4 worm cellular contexts compared by ENCODE assay signal in genomic region chrII:12672512-12672911, ce11.
TF ChIP-seq lines count a peak whose summit lies in the region.

No protein-coding gene starts in this region.

TF ChIP-seq in whole organism, L1 larva, 84 proteins besides CTCF, POLR2A, EP300 and RAD21 (continues in another document):
- TF ChIP-seq pag-3 (tag; optimal IDR thresholded peaks at IDR 0.05; lab: Kevin White, UChicago; ENCODE audit: borderline replicate concordance, insufficient read depth) = no peak
- no peak for TF ChIP-seq sox-4 (tag; optimal IDR thresholded peaks at IDR 0.05; lab: Kevin White, UChicago)
- no peak for TF ChIP-seq snpc-4 (tag; optimal IDR thresholded peaks at IDR 0.05; lab: Kevin White, UChicago)
- TF ChIP-seq fkh-10 (GFP tag; optimal IDR thresholded peaks at IDR 0.05; lab: Kevin White, UChicago) = no peak
- TF ChIP-seq ceh-88 (GFP tag; IDR thresholded peaks at IDR 0.05; lab: Robert Waterston, UW) = no peak
- TF ChIP-seq dsc-1 (tag; optimal IDR thresholded peaks at IDR 0.05; lab: Kevin White, UChicago) = no peak
- TF ChIP-seq nhr-20 (tag; optimal IDR thresholded peaks at IDR 0.05; lab: Kevin White, UChicago) = no peak
- no peak for TF ChIP-seq ceh-90 (tag; optimal IDR thresholded peaks at IDR 0.05; lab: Kevin White, UChicago)
- no peak for TF ChIP-seq elt-2 (tag; optimal IDR thresholded peaks at IDR 0.05; lab: Kevin White, UChicago)
- TF ChIP-seq unc-98 (GFP tag; IDR thresholded peaks at IDR 0.05; lab: Robert Waterston, UW) = no peak
- TF ChIP-seq lin-14 (GFP tag; optimal IDR thresholded peaks at IDR 0.05; lab: Kevin White, UChicago) = no peak
- no peak for TF ChIP-seq lsy-2 (tag; optimal IDR thresholded peaks at IDR 0.05; lab: Kevin White, UChicago)
- TF ChIP-seq fkh-8 (tag; optimal IDR thresholded peaks at IDR 0.05; lab: Kevin White, UChicago) = peak; percentile 4
- TF ChIP-seq efl-1 (optimal IDR thresholded peaks at IDR 0.05; lab: Kevin White, UChicago) = no peak
- peak in 1 of 2 experiments; percentile 27 for TF ChIP-seq efl-1 (GFP tag; optimal IDR thresholded peaks at IDR 0.05 in 1 of 2; lab: Kevin White, UChicago)
- TF ChIP-seq aly-2 (tag; optimal IDR thresholded peaks at IDR 0.05; lab: Kevin White, UChicago) = no peak
- TF ChIP-seq ztf-11 (tag; optimal IDR thresholded peaks at IDR 0.05; lab: Kevin White, UChicago) = no peak
- TF ChIP-seq mef-2 (tag; optimal IDR thresholded peaks at IDR 0.05; lab: Kevin White, UChicago) = no peak
- no peak for TF ChIP-seq nhr-11 (tag; optimal IDR thresholded peaks at IDR 0.05; lab: Kevin White, UChicago)
- no peak for TF ChIP-seq rnt-1 (tag; optimal IDR thresholded peaks at IDR 0.05; lab: Kevin White, UChicago)
- no peak for TF ChIP-seq mdl-1 (tag; optimal IDR thresholded peaks at IDR 0.05; lab: Kevin White, UChicago)
- no peak for TF ChIP-seq irx-1 (tag; optimal IDR thresholded peaks at IDR 0.05; lab: Kevin White, UChicago)
- TF ChIP-seq ces-1 (GFP tag; optimal IDR thresholded peaks at IDR 0.05; lab: Kevin White, UChicago) = no peak
- TF ChIP-seq C04F5.9 (tag; optimal IDR thresholded peaks at IDR 0.05; lab: Kevin White, UChicago) = no peak

TF ChIP-seq in whole organism, L3 larva, 47 proteins besides CTCF, POLR2A, EP300 and RAD21:
- TF ChIP-seq tbx-2 (tag; optimal IDR thresholded peaks at IDR 0.05; lab: Kevin White, UChicago) (no peak), ceh-16 (tag; optimal IDR thresholded peaks at IDR 0.05; lab: Kevin White, UChicago) (no peak), fkh-2 (tag; optimal IDR thresholded peaks at IDR 0.05; lab: Kevin White, UChicago) (no peak), ztf-4 (tag; optimal IDR thresholded peaks at IDR 0.05; lab: Kevin White, UChicago) (no peak), ceh-9 (tag; optimal IDR thresholded peaks at IDR 0.05; lab: Kevin White, UChicago) (no peak), nfya-1 (tag; optimal IDR thresholded peaks at IDR 0.05; lab: Kevin White, UChicago; ENCODE audit: insufficient read depth) (no peak), mdl-1 (tag; optimal IDR thresholded peaks at IDR 0.05; lab: Kevin White, UChicago) (no peak), pha-4 (tag; optimal IDR thresholded peaks at IDR 0.05; lab: Kevin White, UChicago) (no peak), lin-15B (tag; optimal IDR thresholded peaks at IDR 0.05; lab: Kevin White, UChicago) (peak; percentile 14)

TF ChIP-seq in whole organism, L4 larva, 104 proteins besides CTCF, POLR2A, EP300 and RAD21:
- TF ChIP-seq ceh-28 (tag; optimal IDR thresholded peaks at IDR 0.05; lab: Kevin White, UChicago) = no peak
- no peak for TF ChIP-seq tra-1 (GFP tag; IDR thresholded peaks at IDR 0.05; lab: Robert Waterston, UW)
- peak; percentile 74 for TF ChIP-seq egl-43 (GFP tag; IDR thresholded peaks at IDR 0.05; lab: Robert Waterston, UW)
- no peak for TF ChIP-seq gei-8 (GFP tag; optimal IDR thresholded peaks at IDR 0.05; lab: Kevin White, UChicago)
- 0 out of 2 replicates have a peak, but pooled peaks have one; percentile 13 for TF ChIP-seq Y48G9A.11 (GFP tag; IDR thresholded peaks at IDR 0.05; lab: Robert Waterston, UW)
- TF ChIP-seq sdz-12 (GFP tag; optimal IDR thresholded peaks at IDR 0.05; lab: Kevin White, UChicago) = no peak
- no peak for TF ChIP-seq nhr-102 (tag; optimal IDR thresholded peaks at IDR 0.05; lab: Kevin White, UChicago)
- no peak for TF ChIP-seq lin-29 (GFP tag; IDR thresholded peaks at IDR 0.05; lab: Robert Waterston, UW)
- TF ChIP-seq tag-97 (GFP tag; IDR thresholded peaks at IDR 0.05; lab: Robert Waterston, UW) = no peak
- TF ChIP-seq aha-1 (tag; lab: Kevin White, UChicago) = peak; percentile 93
- TF ChIP-seq snpc-4 (tag; optimal IDR thresholded peaks at IDR 0.05; lab: Kevin White, UChicago) = no peak

TF ChIP-seq in whole organism, young adult, 124 proteins besides CTCF, POLR2A, EP300 and RAD21:
- no peak for TF ChIP-seq B0261.1 (tag; optimal IDR thresholded peaks at IDR 0.05; lab: Kevin White, UChicago)
- 0 out of 2 replicates have a peak, but pooled peaks have one; percentile 33 for TF ChIP-seq Y79H2A.3 (GFP tag; conservative IDR thresholded peaks at IDR 0.05; lab: Robert Waterston, UW)
- TF ChIP-seq ccch-3 (GFP tag; optimal IDR thresholded peaks at IDR 0.05; lab: Kevin White, UChicago) = no peak
- no peak for TF ChIP-seq ztf-22 (GFP tag; optimal IDR thresholded peaks at IDR 0.05; lab: Kevin White, UChicago)
- no peak for TF ChIP-seq ceh-91 (GFP tag; IDR thresholded peaks at IDR 0.05; lab: Robert Waterston, UW)
- no peak for TF ChIP-seq nfya-2 (GFP tag; IDR thresholded peaks at IDR 0.05; lab: Robert Waterston, UW)
- TF ChIP-seq somi-1 (GFP tag; optimal IDR thresholded peaks at IDR 0.05; lab: Kevin White, UChicago) = no peak
- TF ChIP-seq tbp1 (GFP tag; optimal IDR thresholded peaks at IDR 0.05; lab: Kevin White, UChicago) = peak; percentile 15
- no peak for TF ChIP-seq aptf-2 (GFP tag; conservative IDR thresholded peaks at IDR 0.05; lab: Robert Waterston, UW)
- no peak for TF ChIP-seq lin-54 (GFP tag; optimal IDR thresholded peaks at IDR 0.05; lab: Kevin White, UChicago)
- TF ChIP-seq cebp-1 (GFP tag; IDR thresholded peaks at IDR 0.05; lab: Robert Waterston, UW) = no peak
- no peak for TF ChIP-seq cebp-1 (tag; optimal IDR thresholded peaks at IDR 0.05; lab: Kevin White, UChicago)
- no peak for TF ChIP-seq ztf-25 (GFP tag; IDR thresholded peaks at IDR 0.05; lab: Robert Waterston, UW)
- TF ChIP-seq ceh-40 (GFP tag; IDR thresholded peaks at IDR 0.05; lab: Robert Waterston, UW) = no peak
- 0 out of 2 replicates have a peak, but pooled peaks have one; percentile 11 for TF ChIP-seq attf-3 (GFP tag; conservative IDR thresholded peaks at IDR 0.05; lab: Robert Waterston, UW)
- TF ChIP-seq hrde-1 (tag; optimal IDR thresholded peaks at IDR 0.05; lab: Kevin White, UChicago; ENCODE audit: borderline replicate concordance) = no peak
- no peak for TF ChIP-seq B0035.1 (tag; optimal IDR thresholded peaks at IDR 0.05; lab: Kevin White, UChicago)
- no peak for TF ChIP-seq mxl-1 (tag; optimal IDR thresholded peaks at IDR 0.05; lab: Kevin White, UChicago)
- TF ChIP-seq hmg-20 (GFP tag; IDR thresholded peaks at IDR 0.05; lab: Robert Waterston, UW) = no peak
- no peak for TF ChIP-seq F10E7.11 (tag; optimal IDR thresholded peaks at IDR 0.05; lab: Kevin White, UChicago)
- peak; percentile 25; the same call in 1 of the 2 replicates for TF ChIP-seq lin-26 (GFP tag; IDR thresholded peaks at IDR 0.05; lab: Robert Waterston, UW)
- no peak for TF ChIP-seq T07F8.4 (tag; optimal IDR thresholded peaks at IDR 0.05; lab: Kevin White, UChicago)
- TF ChIP-seq Y95B8A.8 (GFP tag; IDR thresholded peaks at IDR 0.05; lab: Robert Waterston, UW) = 0 out of 2 replicates have a peak, but pooled peaks have one; percentile 2
- no peak for TF ChIP-seq madf-8 (GFP tag; conservative IDR thresholded peaks at IDR 0.05; lab: Robert Waterston, UW)
- no peak for TF ChIP-seq zim-3 (tag; optimal IDR thresholded peaks at IDR 0.05; lab: Kevin White, UChicago)
- TF ChIP-seq ztf-26 (tag; optimal IDR thresholded peaks at IDR 0.05; lab: Kevin White, UChicago) = no peak
- TF ChIP-seq attf-5 (GFP tag; optimal IDR thresholded peaks at IDR 0.05; lab: Kevin White, UChicago) = no peak
- no peak for TF ChIP-seq Y67H2A.10 (GFP tag; conservative IDR thresholded peaks at IDR 0.05; lab: Robert Waterston, UW)
- peak; percentile 29 for TF ChIP-seq athp-1 (tag; optimal IDR thresholded peaks at IDR 0.05; lab: Kevin White, UChicago)
- TF ChIP-seq bed-2 (GFP tag; IDR thresholded peaks at IDR 0.05; lab: Robert Waterston, UW) = no peak
- TF ChIP-seq sdz-38 (tag; optimal IDR thresholded peaks at IDR 0.05; lab: Kevin White, UChicago) = no peak
- no peak for TF ChIP-seq rcor-1 (GFP tag; IDR thresholded peaks at IDR 0.05; lab: Robert Waterston, UW)
- no peak for TF ChIP-seq F23B12.7 (tag; optimal IDR thresholded peaks at IDR 0.05; lab: Kevin White, UChicago; ENCODE audit: insufficient read depth)
- TF ChIP-seq snpc-4 (GFP tag; optimal IDR thresholded peaks at IDR 0.05; lab: Kevin White, UChicago) = no peak
- TF ChIP-seq snpc-4 (tag; optimal IDR thresholded peaks at IDR 0.05; lab: Kevin White, UChicago) = no peak
TF ChIP-seq in whole organism, young adult: peak in this region for 6.
